Fruit fly (Drosophila melanogaster): ENCODE measurements around the gene CG3339.

Gene CG3339

dm6 chr3R:27253136-27253920, 68.8 kb downstream of the CG3339 start, which contains the start of gene pll (continued):
- TF ChIP-seq lz (GFP tag; optimal IDR thresholded peaks at IDR 0.05), result peak; percentile 80
- peak; percentile 75 for TF ChIP-seq CG6792 (GFP tag; optimal IDR thresholded peaks at IDR 0.05)
- peak; percentile 78 for TF ChIP-seq Smox (GFP tag; optimal IDR thresholded peaks at IDR 0.05)
- TF ChIP-seq CG16779 (tag; optimal IDR thresholded peaks at IDR 0.05), result no peak
- TF ChIP-seq CG6854 (GFP tag; optimal IDR thresholded peaks at IDR 0.05), result no peak
- no peak for TF ChIP-seq Met (GFP tag; optimal IDR thresholded peaks at IDR 0.05)
- TF ChIP-seq CG3919 (GFP tag; optimal IDR thresholded peaks at IDR 0.05), result peak; percentile 89
- TF ChIP-seq CG6163 (GFP tag; IDR thresholded peaks at IDR 0.05), result peak; percentile 91
- peak; percentile 80 for TF ChIP-seq CG15336 (GFP tag; IDR thresholded peaks at IDR 0.05)

- TF ChIP-seq fd59A (GFP tag; optimal IDR thresholded peaks at IDR 0.05), result no peak
- TF ChIP-seq salr (GFP tag; optimal IDR thresholded peaks at IDR 0.05), result no peak
- no peak for TF ChIP-seq CG6163 (GFP tag; IDR thresholded peaks at IDR 0.05)
- TF ChIP-seq CG8319 (GFP tag; optimal IDR thresholded peaks at IDR 0.05), result no peak
- TF ChIP-seq Ets21C (GFP tag; optimal IDR thresholded peaks at IDR 0.05), result no peak
- TF ChIP-seq achi (GFP tag; optimal IDR thresholded peaks at IDR 0.05), result no peak
- no peak for TF ChIP-seq CG10631 (GFP tag; optimal IDR thresholded peaks at IDR 0.05)
- no peak for TF ChIP-seq CG6792 (GFP tag; optimal IDR thresholded peaks at IDR 0.05)
- no peak for TF ChIP-seq Smox (GFP tag; optimal IDR thresholded peaks at IDR 0.05)
Observed at dm6 chr3R:27250907-27251306, 71.2 kb downstream of the CG3339 start, which contains the start of the genes TTLL6B and TfIIA-L. TTLL6B (minus strand) TSS chr3R:27251007. TfIIA-L (plus strand) TSS chr3R:27251112.

- TF ChIP-seq Eip93F (GFP tag; optimal IDR thresholded peaks at IDR 0.05) (no peak), fd59A (GFP tag; optimal IDR thresholded peaks at IDR 0.05) (no peak), CG8632 (GFP tag; optimal IDR thresholded peaks at IDR 0.05) (no peak), svp (GFP tag) (peak; percentile 17)
Observed at dm6 chr3R:27247892-27248291, 74.2 kb downstream of the CG3339 start, which contains the start of gene CG5984. CG5984 (minus strand) TSS chr3R:27247992.

- TF ChIP-seq Ets21C (GFP tag; optimal IDR thresholded peaks at IDR 0.05) (no peak), fd59A (GFP tag; optimal IDR thresholded peaks at IDR 0.05) (peak; percentile 45), spab (GFP tag; optimal IDR thresholded peaks at IDR 0.05) (peak; percentile 56), lz (GFP tag; optimal IDR thresholded peaks at IDR 0.05) (no peak), pdm3 (GFP tag; optimal IDR thresholded peaks at IDR 0.05) (peak; percentile 40), CG8319 (GFP tag; optimal IDR thresholded peaks at IDR 0.05) (no peak), fkh (GFP tag; optimal IDR thresholded peaks at IDR 0.05) (no peak), CG3032 (tag; optimal IDR thresholded peaks at IDR 0.05) (peak; percentile 82), esn (GFP tag; optimal IDR thresholded peaks at IDR 0.05) (peak; percentile 42), svp (GFP tag) (peak; percentile 63), CG3919 (GFP tag; optimal IDR thresholded peaks at IDR 0.05) (peak; percentile 54), net (GFP tag; optimal IDR thresholded peaks at IDR 0.05) (peak; percentile 65), CG8632 (GFP tag; optimal IDR thresholded peaks at IDR 0.05) (peak; percentile 51), CG8119 (GFP tag; IDR thresholded peaks at IDR 0.05) (peak; percentile 87), Met (GFP tag; optimal IDR thresholded peaks at IDR 0.05) (no peak), CG6792 (GFP tag; optimal IDR thresholded peaks at IDR 0.05) (peak; percentile 25), CG10631 (GFP tag; optimal IDR thresholded peaks at IDR 0.05) (peak; percentile 62), salr (GFP tag; optimal IDR thresholded peaks at IDR 0.05) (peak in 1 of 2 experiments; percentile 75), Sox15 (GFP tag; optimal IDR thresholded peaks at IDR 0.05) (no peak), CG6808 (GFP tag; optimal IDR thresholded peaks at IDR 0.05) (peak; percentile 70), OdsH (GFP tag; optimal IDR thresholded peaks at IDR 0.05) (peak; percentile 54), Eip78C (GFP tag) (peak; percentile 89), CG10669 (GFP tag; optimal IDR thresholded peaks at IDR 0.05) (peak; percentile 48), CG11294 (GFP tag; IDR thresholded peaks at IDR 0.05) (peak; percentile 12; the same call in 1 of the 2 replicates), Hr38 (GFP tag; optimal IDR thresholded peaks at IDR 0.05) (no peak), CG9139 (GFP tag; optimal IDR thresholded peaks at IDR 0.05) (peak; percentile 49), Smox (GFP tag; optimal IDR thresholded peaks at IDR 0.05) (no peak), CG6276 (GFP tag; optimal IDR thresholded peaks at IDR 0.05) (peak; percentile 31), Ets96B (tag; optimal IDR thresholded peaks at IDR 0.05) (peak; percentile 82), achi (GFP tag; optimal IDR thresholded peaks at IDR 0.05) (peak; percentile 68), acj6 (GFP tag; optimal IDR thresholded peaks at IDR 0.05) (peak; percentile 54), vri (GFP tag; optimal IDR thresholded peaks at IDR 0.05) (no peak), CG6163 (GFP tag; IDR thresholded peaks at IDR 0.05) (peak; percentile 48; the same call in 1 of the 3 replicates), CG7368 (GFP tag; optimal IDR thresholded peaks at IDR 0.05) (peak; percentile 15), CG16779 (tag; optimal IDR thresholded peaks at IDR 0.05) (peak; percentile 15), CG15336 (GFP tag; IDR thresholded peaks at IDR 0.05) (peak; percentile 87), fd85E (GFP tag; optimal IDR thresholded peaks at IDR 0.05) (no peak), Hr4 (GFP tag; optimal IDR thresholded peaks at IDR 0.05) (peak; percentile 44), Lpt (GFP tag; optimal IDR thresholded peaks at IDR 0.05) (peak; percentile 31)
Observed at dm6 chr3R:27246264-27246663, 75.9 kb downstream of the CG3339 start.

Measured in whole organism, prepupa.